Worm (Caenorhabditis elegans) whole organism, L2 larva: ENCODE data around the gene bbln-1.

ENCODE experiments used
- ama-1 ChIP-seq: fragments of 150-350 bp; optimal IDR thresholded peaks from 2 replicates; lab custom pipeline; 2018; ENCODE audit warnings: inconsistent platforms
- nhr-11 ChIP-seq: fragments of 150-350 bp; optimal IDR thresholded peaks from 2 replicates; lab custom pipeline; 2014; ENCODE audit warnings: missing biosample characterization, missing genetic modification characterization
- nhr-25 ChIP-seq: fragments of 150-350 bp; sonication (generic microtip); optimal IDR thresholded peaks from 3 replicates; lab custom pipeline; 2014; ENCODE audit warnings: missing biosample characterization, missing genetic modification characterization
- skn-1 ChIP-seq: sonication (generic microtip); optimal IDR thresholded peaks from 2 replicates; lab custom pipeline; 2017; ENCODE audit warnings: missing biosample characterization, missing genetic modification characterization
- snpc-4 ChIP-seq: fragments of 150-350 bp; optimal IDR thresholded peaks from 2 replicates; lab custom pipeline; 2014; ENCODE audit warnings: missing biosample characterization, missing genetic modification characterization
- ztf-11 ChIP-seq: sonication (generic microtip); optimal IDR thresholded peaks from 2 replicates; lab custom pipeline; 2017; ENCODE audit warnings: missing biosample characterization, missing genetic modification characterization

DNA sequence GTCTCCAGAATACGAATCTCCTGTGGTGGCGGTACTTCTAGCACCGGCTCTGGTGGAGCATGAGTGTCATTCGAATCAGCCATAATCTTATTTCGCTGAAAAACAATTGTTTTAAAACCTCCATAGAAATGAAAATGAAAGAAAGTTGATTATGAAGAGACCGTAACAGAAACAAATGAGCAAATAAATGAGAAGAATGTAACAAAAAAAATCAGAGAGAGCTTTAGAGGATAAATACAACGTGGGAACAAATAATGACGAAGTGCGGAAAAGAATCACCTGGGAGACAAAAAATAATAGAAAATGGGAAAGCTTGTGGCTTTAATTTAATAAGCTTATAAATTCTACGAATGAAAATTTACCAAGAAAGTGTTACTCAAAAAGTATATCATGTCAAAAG lies 25.3 kb downstream of the bbln-1 start, which contains the start of gene spc-1:
- TF ChIP-seq ama-1 = no peak
- no peak for TF ChIP-seq nhr-25 (tag; lab: Kevin White, UChicago)
- no peak for TF ChIP-seq nhr-11 (tag; lab: Kevin White, UChicago)
- no peak for TF ChIP-seq skn-1 (tag; lab: Kevin White, UChicago)
- TF ChIP-seq snpc-4 (tag; lab: Kevin White, UChicago) = no peak
- TF ChIP-seq ztf-11 (tag; lab: Kevin White, UChicago) = no peak
